Fruit fly (Drosophila melanogaster) whole organism, embryonic: ENCODE measurements around the gene CG6511.

Source experiments
- BtbVII ChIP-seq: fragments of 200-800 bp; sonication (Bioruptor generic); optimal IDR thresholded peaks from 3 replicates; lab custom pipeline; 2017; ENCODE audit warnings: missing biosample characterization, mild to moderate bottlenecking, missing genetic modification characterization
- CG10209 ChIP-seq: fragments of 200-800 bp; sonication (Bioruptor generic); optimal IDR thresholded peaks from 3 replicates; lab custom pipeline; 2017; ENCODE audit warnings: missing biosample characterization, mild to moderate bottlenecking, missing genetic modification characterization, missing genetic modification reagents
- CG10431 ChIP-seq: fragments of 200-800 bp; sonication (Bioruptor generic); optimal IDR thresholded peaks from 3 replicates; lab custom pipeline; 2018; ENCODE audit warnings: missing biosample characterization, mild to moderate bottlenecking, missing genetic modification characterization
- CG12071 ChIP-seq: fragments of 200-800 bp; sonication (Bioruptor generic); optimal IDR thresholded peaks from 3 replicates; lab custom pipeline; 2018; ENCODE audit warnings: missing biosample characterization, mild to moderate bottlenecking, missing genetic modification characterization
- CG12942 ChIP-seq: fragments of 200-800 bp; sonication (Bioruptor generic); optimal IDR thresholded peaks from 3 replicates; lab custom pipeline; 2016; ENCODE audit warnings: missing biosample characterization, missing genetic modification characterization
- CG13296 ChIP-seq: fragments of 200-800 bp; sonication (Bioruptor generic); optimal IDR thresholded peaks from 3 replicates; lab custom pipeline; 2018; ENCODE audit warnings: missing biosample characterization, mild to moderate bottlenecking, missing genetic modification characterization
- CG13624 ChIP-seq: fragments of 200-800 bp; sonication (Bioruptor generic); optimal IDR thresholded peaks from 2 replicates; lab custom pipeline; 2016; ENCODE audit warnings: missing biosample characterization, missing genetic modification characterization
- CG13775 ChIP-seq: fragments of 200-800 bp; sonication (Bioruptor generic); optimal IDR thresholded peaks from 3 replicates; lab custom pipeline; 2017; ENCODE audit warnings: missing biosample characterization, mild to moderate bottlenecking, missing genetic modification characterization
- CG15479 ChIP-seq: fragments of 200-800 bp; sonication (Bioruptor generic); optimal IDR thresholded peaks from 3 replicates; lab custom pipeline; 2019; ENCODE audit warnings: missing biosample characterization, mild to moderate bottlenecking, missing genetic modification characterization, moderate library complexity
- CG16815 ChIP-seq: fragments of 200-800 bp; sonication (Bioruptor generic); optimal IDR thresholded peaks from 3 replicates; lab custom pipeline; 2017; ENCODE audit warnings: missing biosample characterization, mild to moderate bottlenecking, missing genetic modification characterization
- CG17568 ChIP-seq: fragments of 200-800 bp; sonication (Bioruptor generic); optimal IDR thresholded peaks from 2 replicates; lab custom pipeline; 2018; ENCODE audit warnings: missing biosample characterization, mild to moderate bottlenecking, missing genetic modification characterization, moderate library complexity
- CG2120 ChIP-seq: fragments of 200-800 bp; sonication (Bioruptor generic); optimal IDR thresholded peaks from 3 replicates; lab custom pipeline; 2016; ENCODE audit warnings: missing biosample characterization, missing genetic modification characterization
- CG32767 ChIP-seq: fragments of 200-800 bp; sonication (Bioruptor generic); IDR thresholded peaks from 2 replicates; pipeline ENCODE4 v1.3.6; 2022; ENCODE audit warnings: missing biosample characterization, missing genetic modification characterization
- CG3407 ChIP-seq: fragments of 200-800 bp; sonication (Bioruptor generic); optimal IDR thresholded peaks from 2 replicates; lab custom pipeline; 2018; ENCODE audit warnings: missing biosample characterization, mild to moderate bottlenecking, missing genetic modification characterization
- CG3726 ChIP-seq: fragments of 200-800 bp; sonication (Bioruptor generic); IDR thresholded peaks from 3 replicates; pipeline ENCODE4, ENCODE4 v1.3.6; 2022; ENCODE audit warnings: missing biosample characterization, missing genetic modification characterization
- CG5953 ChIP-seq: fragments of 200-800 bp; sonication (Bioruptor generic); IDR thresholded peaks from 2 replicates; pipeline ENCODE4 v1.3.6; 2022; ENCODE audit warnings: missing biosample characterization, missing genetic modification characterization
- CG8281 ChIP-seq: fragments of 200-800 bp; sonication (Bioruptor generic); optimal IDR thresholded peaks from 2 replicates; lab custom pipeline; 2018; ENCODE audit warnings: missing biosample characterization, mild to moderate bottlenecking, missing genetic modification characterization, moderate library complexity
- D19A ChIP-seq: fragments of 200-800 bp; optimal IDR thresholded peaks from 3 replicates; lab custom pipeline; 2019; ENCODE audit warnings: missing biosample characterization, mild to moderate bottlenecking, missing genetic modification characterization, moderate library complexity
- D19B ChIP-seq: fragments of 200-800 bp; sonication (Bioruptor generic); optimal IDR thresholded peaks from 2 replicates; lab custom pipeline; 2017; ENCODE audit warnings: missing biosample characterization, mild to moderate bottlenecking, missing genetic modification characterization
- Dll ChIP-seq: fragments of 200-800 bp; sonication (Bioruptor generic); IDR thresholded peaks from 4 replicates; pipeline ENCODE4 v1.3.6; 2022; ENCODE audit warnings: missing biosample characterization, missing genetic modification characterization; ENCODE audit not compliant: partially characterized antibody
- GATAe ChIP-seq: fragments of 200-800 bp; sonication (Bioruptor generic); conservative IDR thresholded peaks from 2 replicates; pipeline ENCODE4 v1.3.6; 2022; ENCODE audit warnings: missing biosample characterization, missing genetic modification characterization
- HHEX ChIP-seq: fragments of 200-800 bp; sonication (Bioruptor generic); optimal IDR thresholded peaks from 3 replicates; lab custom pipeline; 2017; ENCODE audit warnings: missing biosample characterization, mild to moderate bottlenecking, missing genetic modification characterization, missing genetic modification reagents
- HLH3B ChIP-seq: fragments of 200-800 bp; sonication (Bioruptor generic); IDR thresholded peaks from 2 replicates; pipeline ENCODE4 v1.3.6; 2022; ENCODE audit warnings: missing biosample characterization, missing genetic modification characterization
- Lhr ChIP-seq: fragments of 200-800 bp; sonication (Bioruptor generic); optimal IDR thresholded peaks from 3 replicates; lab custom pipeline; 2017; ENCODE audit warnings: mild to moderate bottlenecking, missing biosample characterization, missing genetic modification reagents, missing genetic modification characterization
- MESR4 ChIP-seq: fragments of 200-800 bp; sonication (Bioruptor generic); optimal IDR thresholded peaks from 2 replicates; lab custom pipeline; 2018; ENCODE audit warnings: missing biosample characterization, mild to moderate bottlenecking, missing genetic modification characterization, moderate library complexity
- NC2β ChIP-seq: fragments of 200-800 bp; sonication (Bioruptor generic); optimal IDR thresholded peaks from 2 replicates; lab custom pipeline; 2016; ENCODE audit warnings: missing biosample characterization, missing genetic modification characterization
- Nf-YC ChIP-seq: fragments of 200-800 bp; optimal IDR thresholded peaks from 3 replicates; lab custom pipeline; 2019; ENCODE audit warnings: missing biosample characterization, mild to moderate bottlenecking, missing genetic modification characterization, moderate library complexity
- Rfx ChIP-seq: fragments of 200-800 bp; sonication (Bioruptor generic); IDR thresholded peaks from 2 replicates; pipeline ENCODE4 v1.3.6; 2022; ENCODE audit warnings: missing biosample characterization, missing genetic modification characterization
- Spps ChIP-seq: fragments of 200-800 bp; sonication (Bioruptor generic); optimal IDR thresholded peaks from 2 replicates; lab custom pipeline; 2018; ENCODE audit warnings: missing biosample characterization, mild to moderate bottlenecking, missing genetic modification characterization
- abd-A ChIP-seq: fragments of 200-800 bp; sonication (Bioruptor generic); optimal IDR thresholded peaks from 3 replicates; lab custom pipeline; 2019; ENCODE audit warnings: missing biosample characterization, mild to moderate bottlenecking, missing genetic modification characterization, moderate library complexity
- aop ChIP-seq: fragments of 200-800 bp; sonication (Bioruptor generic); IDR thresholded peaks from 2 replicates; pipeline ENCODE4 v1.3.6; 2022; ENCODE audit warnings: missing biosample characterization, missing genetic modification characterization
- bbx ChIP-seq: fragments of 200-800 bp; sonication (Bioruptor generic); IDR thresholded peaks from 2 replicates; pipeline ENCODE4 v1.3.6; 2022; ENCODE audit warnings: missing biosample characterization, missing genetic modification characterization; ENCODE audit not compliant: partially characterized antibody
- ems ChIP-seq: fragments of 200-800 bp; sonication (Bioruptor generic); optimal IDR thresholded peaks from 3 replicates; lab custom pipeline; 2016; ENCODE audit warnings: missing biosample characterization, missing genetic modification characterization
- gce ChIP-seq: fragments of 200-800 bp; sonication (Bioruptor generic); IDR thresholded peaks from 3 replicates; pipeline ENCODE4 v1.3.6; 2022; ENCODE audit warnings: missing biosample characterization, missing genetic modification characterization
- gfzf ChIP-seq: fragments of 200-800 bp; sonication (Bioruptor generic); optimal IDR thresholded peaks from 2 replicates; lab custom pipeline; 2016; ENCODE audit warnings: missing biosample characterization, mild to moderate bottlenecking, missing genetic modification characterization, moderate library complexity
- gro ChIP-seq: fragments of 200-800 bp; sonication (Bioruptor generic); optimal IDR thresholded peaks from 2 replicates; lab custom pipeline; 2016; ENCODE audit warnings: missing biosample characterization, missing genetic modification characterization
- hbn ChIP-seq: fragments of 200-800 bp; sonication (Bioruptor generic); IDR thresholded peaks from 2 replicates; pipeline ENCODE4 v1.3.6; 2022; ENCODE audit warnings: missing biosample characterization, missing genetic modification characterization; ENCODE audit not compliant: partially characterized antibody
- onecut ChIP-seq: fragments of 200-800 bp; sonication (Bioruptor generic); IDR thresholded peaks from 2 replicates; pipeline ENCODE4 v1.3.6; 2022; ENCODE audit warnings: missing biosample characterization, missing genetic modification characterization
- rib ChIP-seq: fragments of 200-800 bp; sonication (Bioruptor generic); IDR thresholded peaks from 2 replicates; pipeline ENCODE4 v1.3.6; 2022; ENCODE audit warnings: missing biosample characterization, missing genetic modification characterization
- sens ChIP-seq: fragments of 200-800 bp; sonication (Bioruptor generic); peaks from one replicate; lab custom pipeline; 2016; ENCODE audit warnings: missing biosample characterization, missing genetic modification characterization
- sens-2 ChIP-seq: fragments of 200-800 bp; sonication (Bioruptor generic); IDR thresholded peaks from 2 replicates; pipeline ENCODE4 v1.3.6; 2022; ENCODE audit warnings: missing biosample characterization, missing genetic modification characterization
- tgo ChIP-seq: fragments of 200-800 bp; sonication (Bioruptor generic); IDR thresholded peaks from 3 replicates; pipeline ENCODE4 v1.3.6; 2022; ENCODE audit warnings: missing biosample characterization, missing genetic modification characterization
- tna ChIP-seq: fragments of 200-800 bp; sonication (Bioruptor generic); IDR thresholded peaks from 2 replicates; pipeline ENCODE4 v1.3.6; 2022; ENCODE audit warnings: missing biosample characterization, missing genetic modification characterization; ENCODE audit not compliant: partially characterized antibody
- unc-4 ChIP-seq: fragments of 200-800 bp; sonication (Bioruptor generic); IDR thresholded peaks from 2 replicates; pipeline ENCODE4 v1.3.6; 2022; ENCODE audit warnings: missing biosample characterization, missing genetic modification characterization; ENCODE audit not compliant: partially characterized antibody
- vvl ChIP-seq: fragments of 200-800 bp; sonication (Bioruptor generic); IDR thresholded peaks from 2 replicates; pipeline ENCODE4 v1.3.6; 2022; ENCODE audit warnings: missing biosample characterization, missing genetic modification characterization
- wek ChIP-seq: fragments of 200-800 bp; sonication (Bioruptor generic); optimal IDR thresholded peaks from 3 replicates; lab custom pipeline; 2018; ENCODE audit warnings: missing biosample characterization, mild to moderate bottlenecking, missing genetic modification characterization, moderate library complexity
- wor ChIP-seq: fragments of 200-800 bp; sonication (Bioruptor generic); IDR thresholded peaks from 2 replicates; pipeline ENCODE4 v1.3.6; 2022; ENCODE audit warnings: missing biosample characterization, missing genetic modification characterization
- z ChIP-seq: fragments of 200-800 bp; sonication (Bioruptor generic); IDR thresholded peaks from 3 replicates; pipeline ENCODE4 v1.3.6; 2022; ENCODE audit warnings: missing biosample characterization, missing genetic modification characterization

The CG6511 gene

DNA sequence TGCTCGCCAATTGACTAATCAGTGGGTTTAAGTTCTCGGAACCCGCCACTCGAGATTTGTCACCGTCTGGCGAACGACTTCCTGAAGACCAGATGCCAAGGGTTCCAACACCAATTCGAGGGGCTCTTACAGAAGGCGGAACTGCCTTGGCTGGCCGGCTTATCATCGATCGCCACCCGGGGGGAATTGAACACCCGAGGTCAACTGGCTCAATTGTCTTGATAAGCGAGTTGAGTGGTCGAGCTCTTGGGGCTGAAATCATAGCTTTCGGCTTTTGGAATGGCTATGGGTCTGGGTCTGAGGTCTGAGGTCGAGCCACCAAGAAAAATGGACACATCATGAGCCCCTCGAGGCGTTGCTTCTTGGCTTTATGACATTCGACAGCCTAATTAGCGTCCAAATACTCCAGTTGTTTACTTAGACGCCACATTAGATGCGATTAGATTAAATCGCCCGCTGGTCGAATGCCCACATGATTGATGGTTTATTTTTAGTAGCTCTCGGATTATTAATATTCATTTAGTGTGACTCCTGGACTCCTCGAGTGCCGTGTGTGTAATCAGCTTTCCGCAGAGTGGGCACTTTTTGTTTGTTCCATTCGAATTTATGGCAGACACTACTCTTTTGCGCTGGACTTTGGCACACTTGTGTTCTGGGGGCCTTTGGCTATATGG lies 22.5 kb upstream of the CG6511 start (continued):
- peak; percentile 41 for TF ChIP-seq sens (GFP tag; lab: Kevin White, UChicago)
- TF ChIP-seq CG17568 (GFP tag; lab: Kevin White, UChicago) = no peak
- TF ChIP-seq D19B = no peak

DNA sequence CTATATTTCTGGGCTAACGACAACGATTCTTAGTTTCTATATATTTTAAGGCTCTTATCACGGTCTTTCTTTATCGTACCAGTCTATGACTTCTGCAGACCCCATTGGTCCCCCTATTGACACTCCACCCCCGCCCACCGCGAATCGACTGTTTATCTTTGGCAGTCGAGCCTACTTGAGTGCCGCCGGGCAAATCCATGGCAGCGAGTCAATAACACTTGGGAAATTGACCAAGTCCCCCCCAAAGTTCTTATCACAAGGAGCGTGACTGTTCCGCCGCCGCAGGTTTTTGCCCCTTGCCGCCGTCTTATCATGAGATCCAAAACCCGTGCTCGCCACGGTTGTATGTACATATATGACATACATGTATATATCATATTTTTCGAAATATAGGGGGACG lies 21.5 kb upstream of the CG6511 start:
- TF ChIP-seq CG13296 (GFP tag; lab: Kevin White, UChicago) (no peak), CG32767 (GFP tag; lab: Robert Waterston, UW) (0 out of 2 replicates have a peak, but pooled peaks have one; percentile 12), CG10431 (no peak), CG2120 (GFP tag; lab: Kevin White, UChicago) (no peak), BtbVII (no peak), CG5953 (GFP tag; lab: Robert Waterston, UW) (0 out of 2 replicates have a peak, but pooled peaks have one; percentile 15), rib (0 out of 2 replicates have a peak, but pooled peaks have one; percentile 12), sens-2 (GFP tag; lab: Robert Waterston, UW) (peak; percentile 49; the same call in 1 of the 2 replicates), wek (GFP tag; lab: Kevin White, UChicago) (no peak), D19A (tag; lab: Kevin White, UChicago) (no peak), onecut (GFP tag; lab: Robert Waterston, UW) (peak; percentile 34; the same call in 1 of the 2 replicates), HHEX (GFP tag; lab: Kevin White, UChicago) (peak; percentile 21), GATAe (GFP tag; lab: Robert Waterston, UW) (peak; percentile 93), CG10209 (GFP tag; lab: Kevin White, UChicago) (no peak), Dll (GFP tag; lab: Robert Waterston, UW) (no peak), vvl (peak; percentile 22; the same call in 1 of the 2 replicates), CG16815 (GFP tag; lab: Kevin White, UChicago) (no peak), NC2β (no peak), gfzf (GFP tag; lab: Kevin White, UChicago) (no peak), hbn (no peak), abd-A (no peak), tgo (GFP tag; lab: Robert Waterston, UW) (no peak), CG12071 (no peak), wor (GFP tag; lab: Robert Waterston, UW) (no peak), Nf-YC (tag; lab: Kevin White, UChicago) (peak; percentile 89), tna (GFP tag; lab: Robert Waterston, UW) (0 out of 2 replicates have a peak, but pooled peaks have one; percentile 7), CG12942 (no peak), MESR4 (GFP tag; lab: Kevin White, UChicago) (no peak), Spps (tag; lab: Kevin White, UChicago) (no peak), Lhr (GFP tag; lab: Kevin White, UChicago) (no peak), gro (no peak), CG13624 (GFP tag; lab: Kevin White, UChicago) (no peak), CG15479 (no peak), CG3726 (no peak), gce (GFP tag; lab: Robert Waterston, UW) (peak; percentile 66; the same call in 2 of the 3 replicates), bbx (GFP tag; lab: Robert Waterston, UW) (no peak), CG13775 (GFP tag; lab: Kevin White, UChicago) (no peak), unc-4 (GFP tag; lab: Robert Waterston, UW) (no peak), aop (GFP tag; lab: Robert Waterston, UW) (no peak), CG8281 (tag; lab: Kevin White, UChicago) (peak; percentile 56), HLH3B (no peak; the same call in 1 of the 2 replicates), ems (GFP tag; lab: Kevin White, UChicago) (no peak), Rfx (GFP tag; lab: Robert Waterston, UW) (peak; percentile 12; the same call in 1 of the 2 replicates), CG3407 (GFP tag; lab: Kevin White, UChicago) (peak; percentile 15), z (GFP tag; lab: Robert Waterston, UW) (no peak)
